Fruit fly (Drosophila melanogaster): ENCODE measurements around the gene CG32591.

Gene CG32591

dm6 chrX:14955050-14955783, 26.5 kb upstream of the CG32591 start, which contains the start of the genes CG9030 and eag (continued):
- TF ChIP-seq phol (tag; optimal IDR thresholded peaks at IDR 0.05) (peak; percentile 29), hth (optimal IDR thresholded peaks at IDR 0.05) (no peak), Jarid2 (GFP tag; optimal IDR thresholded peaks at IDR 0.05) (no peak), CG14667 (GFP tag; IDR thresholded peaks at IDR 0.05) (no peak), CG34376 (GFP tag; optimal IDR thresholded peaks at IDR 0.05) (no peak), lab (GFP tag; optimal IDR thresholded peaks at IDR 0.05) (peak; percentile 10), Gsc (GFP tag; IDR thresholded peaks at IDR 0.05) (no peak), Deaf1 (tag; optimal IDR thresholded peaks at IDR 0.05) (no peak), CG9876 (GFP tag; optimal IDR thresholded peaks at IDR 0.05) (no peak), fru (optimal IDR thresholded peaks at IDR 0.05) (no peak), rib (GFP tag; IDR thresholded peaks at IDR 0.05) (no peak), luna (GFP tag; optimal IDR thresholded peaks at IDR 0.05) (no peak), lbe (GFP tag; optimal IDR thresholded peaks at IDR 0.05) (no peak), CG16779 (GFP tag; IDR thresholded peaks at IDR 0.05) (0 out of 2 replicates have a peak, but pooled peaks have one; percentile 55), nerfin-1 (tag; optimal IDR thresholded peaks at IDR 0.05) (no peak), CG7987 (GFP tag; optimal IDR thresholded peaks at IDR 0.05) (no peak), gem (tag; optimal IDR thresholded peaks at IDR 0.05) (no peak), CG2712 (tag; optimal IDR thresholded peaks at IDR 0.05) (no peak), tup (GFP tag; optimal IDR thresholded peaks at IDR 0.05) (no peak), ci (GFP tag; IDR thresholded peaks at IDR 0.05) (no peak), CG30403 (GFP tag; optimal IDR thresholded peaks at IDR 0.05) (peak; percentile 6), tll (GFP tag; optimal IDR thresholded peaks at IDR 0.05) (no peak), CG11504 (tag; optimal IDR thresholded peaks at IDR 0.05) (peak; percentile 36), Usf (GFP tag; optimal IDR thresholded peaks at IDR 0.05) (no peak), HmgD (GFP tag; optimal IDR thresholded peaks at IDR 0.05) (peak; percentile 12), CG4328 (GFP tag; optimal IDR thresholded peaks at IDR 0.05) (no peak), HHEX (GFP tag; optimal IDR thresholded peaks at IDR 0.05) (no peak), CG12071 (GFP tag; optimal IDR thresholded peaks at IDR 0.05) (no peak), CG15011 (GFP tag; optimal IDR thresholded peaks at IDR 0.05) (no peak), CG12769 (tag; optimal IDR thresholded peaks at IDR 0.05) (peak; percentile 14), ken (GFP tag; IDR thresholded peaks at IDR 0.05) (no peak), Tbp (GFP tag; optimal IDR thresholded peaks at IDR 0.05) (no peak), dmrt11E (tag; optimal IDR thresholded peaks at IDR 0.05) (no peak), hbn (GFP tag; IDR thresholded peaks at IDR 0.05; ENCODE audit: partially characterized antibody) (peak; percentile 91), MESR4 (GFP tag; optimal IDR thresholded peaks at IDR 0.05) (no peak), CG10654 (GFP tag; optimal IDR thresholded peaks at IDR 0.05) (no peak), her (GFP tag; optimal IDR thresholded peaks at IDR 0.05) (no peak), CG17612 (GFP tag; IDR thresholded peaks at IDR 0.05) (peak; percentile 30; the same call in 1 of the 2 replicates), C15 (GFP tag; IDR thresholded peaks at IDR 0.05) (no peak), gcm2 (GFP tag; optimal IDR thresholded peaks at IDR 0.05) (no peak), sqz (GFP tag; optimal IDR thresholded peaks at IDR 0.05) (no peak), CG17361 (GFP tag; IDR thresholded peaks at IDR 0.05) (no peak), p53 (GFP tag; optimal IDR thresholded peaks at IDR 0.05) (peak; percentile 66), CG18764 (GFP tag; optimal IDR thresholded peaks at IDR 0.05) (no peak), Lhr (GFP tag; optimal IDR thresholded peaks at IDR 0.05) (peak; percentile 76), CG14860 (GFP tag; IDR thresholded peaks at IDR 0.05; ENCODE audit: partially characterized antibody) (peak; percentile 75), Oli (tag; optimal IDR thresholded peaks at IDR 0.05) (no peak), CG9797 (GFP tag; optimal IDR thresholded peaks at IDR 0.05) (peak; percentile 9), row (GFP tag; IDR thresholded peaks at IDR 0.05) (peak; percentile 16; the same call in 1 of the 3 replicates), GATAe (GFP tag; conservative IDR thresholded peaks at IDR 0.05) (no peak)
